Worm (Caenorhabditis elegans) whole organism, L1 larva: ENCODE data around the gene kxd-1.

Experiments used
- C16A3.4 ChIP-seq: fragments of 150-350 bp; optimal IDR thresholded peaks from 2 replicates; lab custom pipeline; 2014; ENCODE audit warnings: missing biosample characterization, missing genetic modification characterization
- C34B4.2 ChIP-seq: sonication (generic microtip); optimal IDR thresholded peaks from 2 replicates; lab custom pipeline; 2017; ENCODE audit warnings: mild to moderate bottlenecking, missing genetic modification characterization, missing compliant biosample characterization
- F16B12.6 ChIP-seq: fragments of 150-350 bp; optimal IDR thresholded peaks from 2 replicates; lab custom pipeline; 2014; ENCODE audit warnings: missing biosample characterization, missing genetic modification characterization
- aha-1 ChIP-seq: fragments of 150-350 bp; optimal IDR thresholded peaks from 2 replicates; lab custom pipeline; 2014; ENCODE audit warnings: missing biosample characterization, missing genetic modification characterization
- aly-2 ChIP-seq: fragments of 150-350 bp; optimal IDR thresholded peaks from 2 replicates; lab custom pipeline; 2014; ENCODE audit warnings: missing biosample characterization, missing genetic modification characterization
- ama-1 ChIP-seq: fragments of 150-350 bp; optimal IDR thresholded peaks from 2 replicates; lab custom pipeline; 2014
- blmp-1 ChIP-seq: fragments of 150-350 bp; optimal IDR thresholded peaks from 2 replicates; lab custom pipeline; 2014; ENCODE audit warnings: missing biosample characterization, missing genetic modification characterization
- ceh-63 ChIP-seq: fragments of 200-800 bp; sonication (Bioruptor generic); optimal IDR thresholded peaks from 2 replicates; lab custom pipeline; 2018; ENCODE audit warnings: mild to moderate bottlenecking, missing genetic modification characterization, missing compliant biosample characterization
- ceh-8 ChIP-seq: fragments of 200-800 bp; sonication (Bioruptor generic); optimal IDR thresholded peaks from 2 replicates; lab custom pipeline; 2018; ENCODE audit warnings: mild to moderate bottlenecking, missing genetic modification characterization, moderate library complexity, missing compliant biosample characterization
- ceh-88 ChIP-seq: fragments of 200-800 bp; sonication (Bioruptor generic); IDR thresholded peaks from 2 replicates; pipeline ENCODE4 v1.3.6; 2022; ENCODE audit warnings: missing genetic modification characterization, missing compliant biosample characterization
- ceh-90 ChIP-seq: sonication (generic microtip); optimal IDR thresholded peaks from 2 replicates; lab custom pipeline; 2016; ENCODE audit warnings: missing genetic modification characterization, missing compliant biosample characterization
- ces-1 ChIP-seq: fragments of 150-350 bp; optimal IDR thresholded peaks from 2 replicates; lab custom pipeline; 2014; ENCODE audit warnings: missing biosample characterization, missing genetic modification reagents, missing genetic modification characterization
- dpl-1 ChIP-seq, 3 experiments: fragments of 150-350 bp in 2 of 3; sonication (generic microtip) in 1 of 3; optimal IDR thresholded peaks; 2 replicates each; lab custom pipeline; 2014 to 2017; ENCODE audit warnings: missing biosample characterization in 3 of 3, missing genetic modification characterization in 3 of 3, missing genetic modification reagents in 3 of 3
- efl-1 ChIP-seq, 4 experiments: fragments of 150-350 bp; optimal IDR thresholded peaks in 3 of 4; peaks in 1 of 4; 1 replicate in 1 of 4; 2 replicates in 3 of 4; lab custom pipeline; 2014; ENCODE audit warnings: missing biosample characterization in 2 of 4, missing genetic modification characterization in 2 of 4, missing genetic modification reagents in 2 of 4
- egl-13 ChIP-seq: sonication (generic microtip); optimal IDR thresholded peaks from 2 replicates; lab custom pipeline; 2016; ENCODE audit warnings: missing genotype, missing genetic modification reagents, missing genetic modification characterization, missing compliant biosample characterization
- elt-2 ChIP-seq: sonication (generic microtip); optimal IDR thresholded peaks from 2 replicates; lab custom pipeline; 2016; ENCODE audit warnings: missing genetic modification characterization, mild to moderate bottlenecking, inconsistent platforms, missing compliant biosample characterization, missing genetic modification reagents
- fkh-10 ChIP-seq: sonication (generic microtip); optimal IDR thresholded peaks from 2 replicates; lab custom pipeline; 2017; ENCODE audit warnings: missing biosample characterization, missing genetic modification reagents, missing genetic modification characterization
- fkh-4 ChIP-seq: sonication (generic microtip); optimal IDR thresholded peaks from 2 replicates; lab custom pipeline; 2016; ENCODE audit warnings: missing compliant biosample characterization, missing genetic modification characterization, borderline replicate concordance
- hpl-2 ChIP-seq: fragments of 150-350 bp; optimal IDR thresholded peaks from 2 replicates; lab custom pipeline; 2014; ENCODE audit warnings: missing biosample characterization, missing genetic modification reagents, missing genetic modification characterization
- isw-1 ChIP-seq: fragments of 200-800 bp; sonication (Bioruptor generic); IDR thresholded peaks from 2 replicates; pipeline ENCODE4 v1.3.6; 2022; ENCODE audit warnings: missing genetic modification characterization, missing compliant biosample characterization
- lin-14 ChIP-seq: fragments of 200-800 bp; sonication (Bioruptor generic); optimal IDR thresholded peaks from 2 replicates; lab custom pipeline; 2018; ENCODE audit warnings: mild to moderate bottlenecking, missing genetic modification characterization, moderate library complexity, missing compliant biosample characterization
- lin-15B ChIP-seq: fragments of 150-350 bp; sonication (generic microtip); optimal IDR thresholded peaks from 3 replicates; lab custom pipeline; 2014; ENCODE audit warnings: missing biosample characterization, missing genetic modification characterization
- lin-35 ChIP-seq, 2 experiments: fragments of 150-350 bp; optimal IDR thresholded peaks; 2 replicates each; lab custom pipeline; 2014; ENCODE audit warnings: missing biosample characterization in 2 of 2, missing genetic modification characterization in 2 of 2, missing genetic modification reagents in 2 of 2
- lir-3 ChIP-seq: sonication (generic microtip); optimal IDR thresholded peaks from 2 replicates; lab custom pipeline; 2016; ENCODE audit warnings: mild to moderate bottlenecking, missing genetic modification characterization, moderate library complexity, missing compliant biosample characterization; ENCODE audit not compliant: poor library complexity
- lsy-2 ChIP-seq, 2 experiments: fragments of 150-350 bp; optimal IDR thresholded peaks; 2 replicates each; lab custom pipeline; 2014; ENCODE audit warnings: missing biosample characterization in 2 of 2, missing genetic modification characterization in 2 of 2
- mab-9 ChIP-seq: fragments of 200-800 bp; sonication (Bioruptor generic); IDR thresholded peaks from 2 replicates; pipeline ENCODE4 v1.3.6; 2022; ENCODE audit warnings: missing genetic modification reagents, missing genetic modification characterization, missing compliant biosample characterization
- mdl-1 ChIP-seq, 2 experiments: fragments of 150-350 bp; optimal IDR thresholded peaks; 2 replicates each; lab custom pipeline; 2014 to 2017; ENCODE audit warnings: missing biosample characterization in 2 of 2, missing genetic modification characterization in 2 of 2, inconsistent platforms in 1 of 2
- mep-1 ChIP-seq: fragments of 150-350 bp; optimal IDR thresholded peaks from 2 replicates; lab custom pipeline; 2014; ENCODE audit warnings: missing biosample characterization, missing genetic modification characterization
- nhr-11 ChIP-seq: fragments of 150-350 bp; optimal IDR thresholded peaks from 2 replicates; lab custom pipeline; 2014; ENCODE audit warnings: missing biosample characterization, missing genetic modification characterization
- nhr-19 ChIP-seq: fragments of 200-800 bp; sonication (Bioruptor generic); conservative IDR thresholded peaks from 2 replicates; pipeline ENCODE4 v1.3.6; 2022; ENCODE audit warnings: missing genetic modification characterization, missing compliant biosample characterization
- nhr-20 ChIP-seq: sonication (generic microtip); optimal IDR thresholded peaks from 2 replicates; lab custom pipeline; 2016; ENCODE audit warnings: mild to moderate bottlenecking, missing genetic modification characterization, missing compliant biosample characterization
- nhr-28 ChIP-seq: fragments of 150-350 bp; optimal IDR thresholded peaks from 2 replicates; lab custom pipeline; 2014; ENCODE audit warnings: missing biosample characterization, missing genetic modification characterization
- nhr-47 ChIP-seq: sonication (generic microtip); optimal IDR thresholded peaks from 2 replicates; lab custom pipeline; 2016; ENCODE audit warnings: mild to moderate bottlenecking, missing genetic modification characterization, moderate library complexity, missing compliant biosample characterization
- nhr-71 ChIP-seq: sonication (generic microtip); optimal IDR thresholded peaks from 2 replicates; lab custom pipeline; 2016; ENCODE audit warnings: mild to moderate bottlenecking, missing genetic modification characterization, moderate library complexity, missing compliant biosample characterization
- nhr-76 ChIP-seq: sonication (generic microtip); optimal IDR thresholded peaks from 2 replicates; lab custom pipeline; 2017; ENCODE audit warnings: missing biosample characterization, missing genetic modification characterization
- nhr-84 ChIP-seq: sonication (generic microtip); optimal IDR thresholded peaks from 2 replicates; lab custom pipeline; 2017; ENCODE audit warnings: missing biosample characterization, missing genetic modification characterization
- pax-3 ChIP-seq: fragments of 200-800 bp; sonication (Bioruptor generic); optimal IDR thresholded peaks from 2 replicates; lab custom pipeline; 2018; ENCODE audit warnings: mild to moderate bottlenecking, missing genetic modification characterization, moderate library complexity, missing compliant biosample characterization
- rnt-1 ChIP-seq: sonication (generic microtip); optimal IDR thresholded peaks from 2 replicates; lab custom pipeline; 2016; ENCODE audit warnings: mild to moderate bottlenecking, missing genetic modification characterization, moderate library complexity, missing compliant biosample characterization
- skn-1 ChIP-seq: fragments of 150-350 bp; optimal IDR thresholded peaks from 2 replicates; lab custom pipeline; 2014; ENCODE audit warnings: missing biosample characterization, missing genetic modification characterization
- snu-23 ChIP-seq: sonication (generic microtip); optimal IDR thresholded peaks from 2 replicates; lab custom pipeline; 2016; ENCODE audit warnings: missing genetic modification characterization, missing compliant biosample characterization
- sptf-1 ChIP-seq: fragments of 150-350 bp; optimal IDR thresholded peaks from 2 replicates; lab custom pipeline; 2014; ENCODE audit warnings: missing biosample characterization, missing genetic modification characterization
- sup-37 ChIP-seq: fragments of 200-800 bp; sonication (Bioruptor generic); optimal IDR thresholded peaks from 2 replicates; lab custom pipeline; 2018; ENCODE audit warnings: mild to moderate bottlenecking, missing genetic modification characterization, missing compliant biosample characterization
- swsn-7 ChIP-seq: sonication (generic microtip); optimal IDR thresholded peaks from 2 replicates; lab custom pipeline; 2016; ENCODE audit warnings: missing genetic modification characterization, missing compliant biosample characterization
- unc-30 ChIP-seq: sonication (generic microtip); optimal IDR thresholded peaks from 2 replicates; lab custom pipeline; 2017; ENCODE audit warnings: missing biosample characterization, missing genetic modification characterization
- unc-86 ChIP-seq: sonication (generic microtip); optimal IDR thresholded peaks from 2 replicates; lab custom pipeline; 2016; ENCODE audit warnings: missing genetic modification characterization, missing compliant biosample characterization
- unc-98 ChIP-seq: fragments of 200-800 bp; sonication (Bioruptor generic); IDR thresholded peaks from 2 replicates; pipeline ENCODE4 v1.3.6; 2022; ENCODE audit warnings: missing genetic modification characterization, missing compliant biosample characterization
- vab-15 ChIP-seq: sonication (generic microtip); optimal IDR thresholded peaks from 2 replicates; lab custom pipeline; 2017; ENCODE audit warnings: missing genotype, mild to moderate bottlenecking, missing genetic modification characterization, missing compliant biosample characterization
- zag-1 ChIP-seq: fragments of 150-350 bp; optimal IDR thresholded peaks from 2 replicates; lab custom pipeline; 2014; ENCODE audit warnings: missing biosample characterization, missing genetic modification characterization
- ztf-11 ChIP-seq, 2 experiments: sonication (generic microtip); optimal IDR thresholded peaks; 2 replicates each; lab custom pipeline; 2016 to 2017; ENCODE audit warnings: missing genetic modification characterization in 2 of 2, missing biosample characterization in 1 of 2, missing compliant biosample characterization in 1 of 2
- ztf-4 ChIP-seq: fragments of 150-350 bp; optimal IDR thresholded peaks from 2 replicates; lab custom pipeline; 2014; ENCODE audit warnings: missing biosample characterization, missing genetic modification characterization

kxd-1 gene

ce11 chrV:7214802-7215201 is 6.5 kb upstream of the kxd-1 start, which contains the start of gene soap-1:
TSS of gene soap-1 (minus strand) at chrV:7214902.
- TF ChIP-seq zag-1 (tag; lab: Kevin White, UChicago): no peak
- TF ChIP-seq ztf-4 (tag; lab: Kevin White, UChicago): no peak
- TF ChIP-seq swsn-7 (tag; lab: Kevin White, UChicago): no peak
- TF ChIP-seq elt-2 (tag; lab: Kevin White, UChicago): no peak
- TF ChIP-seq unc-86 (tag; lab: Kevin White, UChicago): no peak
- TF ChIP-seq nhr-28 (tag; lab: Kevin White, UChicago): no peak

DNA sequence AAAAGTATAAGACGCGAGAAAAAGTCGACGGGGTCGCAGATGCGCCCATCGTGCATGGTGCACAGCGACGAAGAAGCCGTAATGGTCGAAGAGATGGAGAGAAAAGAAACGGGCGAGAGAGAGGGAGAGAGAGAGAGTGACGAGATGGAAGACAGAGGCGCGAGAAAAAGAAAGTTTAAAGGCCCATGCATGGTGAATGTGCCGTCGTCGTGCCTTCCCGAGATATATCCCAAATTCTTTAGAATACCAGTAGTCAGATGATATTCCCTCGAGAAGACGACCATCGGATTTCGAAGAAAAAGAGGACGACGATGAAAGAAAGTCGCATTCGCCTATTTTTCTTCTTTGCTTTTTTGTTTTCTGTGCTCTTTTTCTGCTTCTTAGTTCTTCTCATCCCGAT is 5.3 kb upstream of the kxd-1 start:
- TF ChIP-seq lin-14 (GFP tag; lab: Kevin White, UChicago) (peak; percentile 54), sup-37 (GFP tag; lab: Kevin White, UChicago) (no peak), lir-3 (tag; lab: Kevin White, UChicago) (no peak), egl-13 (tag; lab: Kevin White, UChicago) (no peak), isw-1 (GFP tag; lab: Robert Waterston, UW) (peak; percentile 20), lin-15B (no peak), hpl-2 (GFP tag; lab: Kevin White, UChicago) (no peak), skn-1 (tag; lab: Kevin White, UChicago) (no peak), pax-3 (tag; lab: Kevin White, UChicago) (no peak), mdl-1 (tag; optimal IDR thresholded peaks at IDR 0.05; lab: Kevin White, UChicago) (no peak), F16B12.6 (tag; lab: Kevin White, UChicago) (no peak), mep-1 (tag; lab: Kevin White, UChicago) (no peak), blmp-1 (tag; lab: Kevin White, UChicago) (no peak), ceh-90 (tag; lab: Kevin White, UChicago) (no peak), C34B4.2 (tag; lab: Kevin White, UChicago) (no peak), ces-1 (GFP tag; lab: Kevin White, UChicago) (no peak), swsn-7 (tag; lab: Kevin White, UChicago) (no peak), nhr-71 (no peak), nhr-76 (no peak), fkh-10 (no peak), nhr-20 (no peak), snu-23 (GFP tag; lab: Kevin White, UChicago) (no peak), mab-9 (no peak), ceh-63 (GFP tag; lab: Kevin White, UChicago) (no peak), C16A3.4 (tag; lab: Kevin White, UChicago) (no peak), nhr-11 (no peak), unc-98 (GFP tag; lab: Robert Waterston, UW) (no peak), nhr-19 (GFP tag; lab: Robert Waterston, UW) (no peak), rnt-1 (tag; lab: Kevin White, UChicago) (no peak), aly-2 (no peak), dpl-1 (GFP tag; optimal IDR thresholded peaks at IDR 0.05; lab: Kevin White, UChicago) (peak in 1 of 3 experiments; percentile 0), elt-2 (tag; lab: Kevin White, UChicago) (no peak), ceh-8 (GFP tag; lab: Kevin White, UChicago) (no peak), nhr-84 (tag; lab: Kevin White, UChicago) (no peak), ztf-11 (tag; optimal IDR thresholded peaks at IDR 0.05; lab: Kevin White, UChicago) (no peak), sptf-1 (tag; lab: Kevin White, UChicago) (no peak), aha-1 (tag; lab: Kevin White, UChicago) (no peak), zag-1 (tag; lab: Kevin White, UChicago) (no peak), lsy-2 (tag; optimal IDR thresholded peaks at IDR 0.05; lab: Kevin White, UChicago) (peak in 1 of 2 experiments; percentile 22), vab-15 (tag; lab: Kevin White, UChicago) (no peak), ztf-4 (tag; lab: Kevin White, UChicago) (no peak), lin-35 (GFP tag; optimal IDR thresholded peaks at IDR 0.05; lab: Kevin White, UChicago) (no peak), nhr-28 (tag; lab: Kevin White, UChicago) (no peak), nhr-47 (tag; lab: Kevin White, UChicago) (no peak), unc-86 (tag; lab: Kevin White, UChicago) (peak; percentile 1), unc-30 (tag; lab: Kevin White, UChicago) (no peak), efl-1 (optimal IDR thresholded peaks at IDR 0.05; lab: Kevin White, UChicago) (peak; percentile 4 to 11), efl-1 (GFP tag; optimal IDR thresholded peaks at IDR 0.05 in 1 of 2; lab: Kevin White, UChicago) (no peak), fkh-4 (no peak), ceh-88 (GFP tag; lab: Robert Waterston, UW) (no peak), ama-1 (no peak)
